Fruit fly (Drosophila melanogaster): ENCODE results near the gene dbr.

dbr gene

DNA sequence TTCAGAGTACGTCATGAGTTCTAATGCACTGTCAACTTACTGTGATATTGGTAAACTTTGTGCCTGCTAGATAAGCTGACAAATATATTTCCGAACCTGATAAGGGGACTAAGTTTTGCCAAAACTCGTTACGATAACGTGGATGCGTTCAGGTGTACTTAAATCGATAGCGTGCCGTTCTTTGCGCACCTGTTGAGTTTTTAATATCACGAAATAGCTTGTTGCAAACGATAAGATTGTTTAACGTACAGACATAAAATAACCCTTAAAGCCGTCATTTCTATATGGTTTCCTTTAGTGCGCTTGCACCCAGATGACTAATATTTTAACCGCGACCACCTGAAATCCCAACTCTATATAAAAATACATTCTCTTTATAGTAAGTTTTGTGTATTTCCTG lies 15.8 kb downstream of the dbr start:
- TF ChIP-seq Mnt (GFP tag; optimal IDR thresholded peaks at IDR 0.05) (peak; percentile 13), cic (GFP tag; optimal IDR thresholded peaks at IDR 0.05) (peak; percentile 42), Clk (GFP tag; optimal IDR thresholded peaks at IDR 0.05) (no peak), pad (GFP tag; optimal IDR thresholded peaks at IDR 0.05) (no peak), CG12768 (GFP tag; optimal IDR thresholded peaks at IDR 0.05) (no peak)

DNA sequence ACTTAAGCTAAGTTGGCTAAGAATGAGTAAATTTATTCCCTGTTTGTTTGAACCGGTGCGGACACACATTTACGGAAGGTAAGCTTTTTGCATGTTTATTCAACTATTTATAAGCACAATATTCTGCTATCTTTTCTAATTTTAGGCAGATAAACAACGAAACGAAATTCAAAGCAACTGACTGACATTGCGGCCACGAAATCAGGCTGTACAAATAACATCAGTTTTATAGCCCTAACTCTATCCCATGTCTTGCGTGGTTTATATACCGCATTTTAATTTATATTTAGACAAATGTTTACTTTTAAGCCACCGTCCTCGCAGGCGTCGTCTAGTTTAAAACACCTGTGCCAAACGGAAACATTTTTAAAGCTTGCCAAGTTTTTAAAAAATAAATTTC lies 18.8 kb downstream of the dbr start:
- peak; percentile 11 for TF ChIP-seq CG12768 (GFP tag; optimal IDR thresholded peaks at IDR 0.05)
- no peak for TF ChIP-seq tj (GFP tag; optimal IDR thresholded peaks at IDR 0.05)

- no peak for TF ChIP-seq Clk (GFP tag; optimal IDR thresholded peaks at IDR 0.05)
- peak; percentile 84 for TF ChIP-seq cic (GFP tag; optimal IDR thresholded peaks at IDR 0.05)
- TF ChIP-seq Hr96 (GFP tag; optimal IDR thresholded peaks at IDR 0.05), result no peak
Observed at dm6 chr2L:85701-86100, 19.4 kb downstream of the dbr start.

- TF ChIP-seq CG5204 (GFP tag; optimal IDR thresholded peaks at IDR 0.05) (peak; percentile 14), tj (GFP tag; optimal IDR thresholded peaks at IDR 0.05) (no peak), CG7101 (tag; optimal IDR thresholded peaks at IDR 0.05) (peak; percentile 72), CG12768 (GFP tag; optimal IDR thresholded peaks at IDR 0.05) (peak; percentile 72), Mnt (GFP tag; optimal IDR thresholded peaks at IDR 0.05) (peak; percentile 94), CG7045 (GFP tag; optimal IDR thresholded peaks at IDR 0.05) (peak; percentile 62), CG11617 (GFP tag; optimal IDR thresholded peaks at IDR 0.05) (peak; percentile 64), bab1 (GFP tag; optimal IDR thresholded peaks at IDR 0.05) (peak; percentile 62), Crg-1 (GFP tag; optimal IDR thresholded peaks at IDR 0.05) (no peak), kay (GFP tag; ENCODE audit: borderline replicate concordance) (no peak), pad (GFP tag; optimal IDR thresholded peaks at IDR 0.05) (peak; percentile 56), CG33017 (tag; optimal IDR thresholded peaks at IDR 0.05) (peak; percentile 80), CG14711 (tag; optimal IDR thresholded peaks at IDR 0.05) (peak; percentile 71), Hr96 (GFP tag; optimal IDR thresholded peaks at IDR 0.05) (no peak), cic (GFP tag; optimal IDR thresholded peaks at IDR 0.05) (peak; percentile 87), Clk (GFP tag; optimal IDR thresholded peaks at IDR 0.05) (peak; percentile 12)
Observed at dm6 chr2L:87255-87723, 21.0 kb downstream of the dbr start, which contains the start of gene net. net (minus strand) TSS chr2L:87387.

DNA sequence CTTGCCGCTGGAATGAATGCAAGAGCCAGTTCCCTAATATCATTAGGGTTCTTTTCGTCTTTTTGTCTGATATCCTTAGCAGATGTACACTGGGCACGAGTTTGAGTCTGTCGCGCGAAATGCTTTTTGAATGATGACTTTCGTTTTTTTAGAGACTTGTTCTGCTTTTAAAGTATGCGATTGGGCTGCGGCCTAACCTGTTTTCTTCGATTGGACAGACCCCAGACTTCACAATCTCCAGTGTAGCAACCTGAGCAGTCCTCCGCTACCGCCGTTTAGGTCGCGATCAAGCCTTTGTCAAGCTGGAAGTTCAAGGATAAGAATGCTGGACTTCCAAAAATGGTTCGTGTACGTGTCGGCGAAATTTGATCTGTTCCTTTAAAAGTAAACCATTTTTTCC lies 22.2 kb downstream of the dbr start:
- TF ChIP-seq CG7045 (GFP tag; optimal IDR thresholded peaks at IDR 0.05) (no peak), CG11617 (GFP tag; optimal IDR thresholded peaks at IDR 0.05) (no peak), CG33017 (tag; optimal IDR thresholded peaks at IDR 0.05) (no peak), cnc (optimal IDR thresholded peaks at IDR 0.05) (no peak), CG12768 (GFP tag; optimal IDR thresholded peaks at IDR 0.05) (no peak), bab1 (GFP tag; optimal IDR thresholded peaks at IDR 0.05) (no peak), Hr96 (GFP tag; optimal IDR thresholded peaks at IDR 0.05) (no peak), Crg-1 (GFP tag; optimal IDR thresholded peaks at IDR 0.05) (no peak), ovo (GFP tag; optimal IDR thresholded peaks at IDR 0.05) (no peak), Clk (GFP tag; optimal IDR thresholded peaks at IDR 0.05) (no peak), tj (GFP tag; optimal IDR thresholded peaks at IDR 0.05) (no peak), CG7101 (tag; optimal IDR thresholded peaks at IDR 0.05) (no peak), CG5204 (GFP tag; optimal IDR thresholded peaks at IDR 0.05) (no peak), kay (GFP tag; ENCODE audit: borderline replicate concordance) (no peak), toe (GFP tag; optimal IDR thresholded peaks at IDR 0.05) (no peak), cic (GFP tag; optimal IDR thresholded peaks at IDR 0.05) (no peak)

dm6 chr2L:89158-89557 lies 22.9 kb downstream of the dbr start:
- TF ChIP-seq CG1620 (GFP tag; optimal IDR thresholded peaks at IDR 0.05) (no peak), cnc (optimal IDR thresholded peaks at IDR 0.05) (no peak), CG14711 (tag; optimal IDR thresholded peaks at IDR 0.05) (no peak), bab1 (GFP tag; optimal IDR thresholded peaks at IDR 0.05) (no peak), CG7045 (GFP tag; optimal IDR thresholded peaks at IDR 0.05) (no peak), CG33017 (tag; optimal IDR thresholded peaks at IDR 0.05) (no peak), ovo (GFP tag; optimal IDR thresholded peaks at IDR 0.05) (no peak), Crg-1 (GFP tag; optimal IDR thresholded peaks at IDR 0.05) (no peak), CG12768 (GFP tag; optimal IDR thresholded peaks at IDR 0.05) (no peak), kay (GFP tag; ENCODE audit: borderline replicate concordance) (no peak), CG5204 (GFP tag; optimal IDR thresholded peaks at IDR 0.05) (no peak), CG7101 (tag; optimal IDR thresholded peaks at IDR 0.05) (no peak), toe (GFP tag; optimal IDR thresholded peaks at IDR 0.05) (no peak), CG11617 (GFP tag; optimal IDR thresholded peaks at IDR 0.05) (no peak), tj (GFP tag; optimal IDR thresholded peaks at IDR 0.05) (no peak)

- TF ChIP-seq Mnt (GFP tag; optimal IDR thresholded peaks at IDR 0.05) (no peak), cnc (optimal IDR thresholded peaks at IDR 0.05) (no peak), CG12768 (GFP tag; optimal IDR thresholded peaks at IDR 0.05) (no peak), Clk (GFP tag; optimal IDR thresholded peaks at IDR 0.05) (no peak), kay (GFP tag; ENCODE audit: borderline replicate concordance) (no peak), Crg-1 (GFP tag; optimal IDR thresholded peaks at IDR 0.05) (no peak), pad (GFP tag; optimal IDR thresholded peaks at IDR 0.05) (no peak), cic (GFP tag; optimal IDR thresholded peaks at IDR 0.05) (no peak), CG7101 (tag; optimal IDR thresholded peaks at IDR 0.05) (no peak), CG5204 (GFP tag; optimal IDR thresholded peaks at IDR 0.05) (no peak), CG11617 (GFP tag; optimal IDR thresholded peaks at IDR 0.05) (no peak)
Observed at dm6 chr2L:90081-90480, 23.8 kb downstream of the dbr start.

Data from whole organism, adult.